Worm (Caenorhabditis elegans) whole organism, L1 larva: ENCODE data around the gene egl-46.

Experiments
- ama-1 ChIP-seq: fragments of 150-350 bp; optimal IDR thresholded peaks from 2 replicates; lab custom pipeline; 2014
- egl-13 ChIP-seq: sonication (generic microtip); optimal IDR thresholded peaks from 2 replicates; lab custom pipeline; 2016; ENCODE audit warnings: missing genotype, missing genetic modification reagents, missing genetic modification characterization, missing compliant biosample characterization
- jun-1 ChIP-seq: fragments of 150-350 bp; optimal IDR thresholded peaks from 2 replicates; lab custom pipeline; 2014; ENCODE audit warnings: missing biosample characterization, missing genetic modification reagents, missing genetic modification characterization
- lin-15B ChIP-seq: fragments of 150-350 bp; sonication (generic microtip); optimal IDR thresholded peaks from 3 replicates; lab custom pipeline; 2014; ENCODE audit warnings: missing biosample characterization, missing genetic modification characterization
- lir-3 ChIP-seq: sonication (generic microtip); optimal IDR thresholded peaks from 2 replicates; lab custom pipeline; 2016; ENCODE audit warnings: mild to moderate bottlenecking, missing genetic modification characterization, moderate library complexity, missing compliant biosample characterization; ENCODE audit not compliant: poor library complexity
- lsy-2 ChIP-seq, 2 experiments: fragments of 150-350 bp; optimal IDR thresholded peaks; 2 replicates each; lab custom pipeline; 2014; ENCODE audit warnings: missing biosample characterization in 2 of 2, missing genetic modification characterization in 2 of 2
- mef-2 ChIP-seq: fragments of 150-350 bp; optimal IDR thresholded peaks from 2 replicates; lab custom pipeline; 2014; ENCODE audit warnings: missing biosample characterization, missing genetic modification characterization
- nhr-237 ChIP-seq: fragments of 150-350 bp; optimal IDR thresholded peaks from 2 replicates; lab custom pipeline; 2014; ENCODE audit warnings: missing biosample characterization, missing genetic modification characterization
- pax-3 ChIP-seq: fragments of 200-800 bp; sonication (Bioruptor generic); optimal IDR thresholded peaks from 2 replicates; lab custom pipeline; 2018; ENCODE audit warnings: mild to moderate bottlenecking, missing genetic modification characterization, moderate library complexity, missing compliant biosample characterization

- TF ChIP-seq egl-13 (no peak), jun-1 (tag; lab: Kevin White, UChicago) (no peak), ama-1 (no peak), pax-3 (tag; lab: Kevin White, UChicago) (no peak), nhr-237 (tag; lab: Kevin White, UChicago) (no peak), lir-3 (no peak), mef-2 (tag; lab: Kevin White, UChicago) (no peak), lin-15B (no peak), lsy-2 (tag; optimal IDR thresholded peaks at IDR 0.05; lab: Kevin White, UChicago) (no peak)
Measured at ce11 chrV:6691813-6692351, 10.5 kb upstream of the egl-46 start, which contains the start of gene mtl-1.
